Worm (Caenorhabditis elegans): ENCODE data around the gene citk-2.

citk-2 gene

ce11 chrII:4974448-4974951 is 24.8 kb upstream of the citk-2 start:
- TF ChIP-seq fkh-8 (tag; optimal IDR thresholded peaks at IDR 0.05) (no peak), lin-13 (GFP tag; optimal IDR thresholded peaks at IDR 0.05) (no peak), mdl-1 (tag; optimal IDR thresholded peaks at IDR 0.05) (no peak), nhr-20 (tag; optimal IDR thresholded peaks at IDR 0.05) (no peak), lin-14 (GFP tag; optimal IDR thresholded peaks at IDR 0.05) (no peak), C04F5.9 (tag; optimal IDR thresholded peaks at IDR 0.05) (no peak), ceh-63 (GFP tag; optimal IDR thresholded peaks at IDR 0.05) (no peak), nhr-85 (tag) (no peak), ztf-4 (tag; optimal IDR thresholded peaks at IDR 0.05) (no peak), unc-130 (tag; optimal IDR thresholded peaks at IDR 0.05) (no peak), lir-3 (tag; optimal IDR thresholded peaks at IDR 0.05; ENCODE audit: poor library complexity) (no peak), aly-2 (tag; optimal IDR thresholded peaks at IDR 0.05) (no peak), rnt-1 (tag; optimal IDR thresholded peaks at IDR 0.05) (no peak), zip-4 (GFP tag; optimal IDR thresholded peaks at IDR 0.05) (no peak), lin-39 (tag; optimal IDR thresholded peaks at IDR 0.05) (no peak), nhr-77 (tag; optimal IDR thresholded peaks at IDR 0.05) (no peak), sup-37 (GFP tag; optimal IDR thresholded peaks at IDR 0.05) (no peak)

- TF ChIP-seq isw-1 (GFP tag; IDR thresholded peaks at IDR 0.05) (no peak), snpc-4 (tag; optimal IDR thresholded peaks at IDR 0.05) (no peak), tlp-1 (tag; optimal IDR thresholded peaks at IDR 0.05) (no peak), lin-15B (tag; optimal IDR thresholded peaks at IDR 0.05) (no peak), C16A3.4 (tag; optimal IDR thresholded peaks at IDR 0.05) (no peak), sox-4 (tag; optimal IDR thresholded peaks at IDR 0.05) (no peak), Y116A8C.19 (tag; optimal IDR thresholded peaks at IDR 0.05; ENCODE audit: borderline replicate concordance) (no peak), pax-3 (tag; optimal IDR thresholded peaks at IDR 0.05) (no peak), ceh-63 (GFP tag; optimal IDR thresholded peaks at IDR 0.05) (no peak), pqm-1 (tag; optimal IDR thresholded peaks at IDR 0.05) (no peak), mef-2 (tag; optimal IDR thresholded peaks at IDR 0.05) (no peak), unc-86 (tag; optimal IDR thresholded peaks at IDR 0.05) (no peak)
Measured at ce11 chrII:4975311-4975710, 24.0 kb upstream of the citk-2 start.

- TF ChIP-seq nhr-85 (tag) (peak; percentile 66), nhr-237 (tag; optimal IDR thresholded peaks at IDR 0.05) (no peak), lin-14 (GFP tag; optimal IDR thresholded peaks at IDR 0.05) (peak; percentile 14), aly-2 (tag; optimal IDR thresholded peaks at IDR 0.05) (no peak), nhr-90 (tag; optimal IDR thresholded peaks at IDR 0.05; ENCODE audit: poor library complexity) (no peak), ces-1 (GFP tag; optimal IDR thresholded peaks at IDR 0.05) (no peak), efl-1 (optimal IDR thresholded peaks at IDR 0.05) (no peak), efl-1 (GFP tag; optimal IDR thresholded peaks at IDR 0.05 in 1 of 2) (peak in 1 of 2 experiments; percentile 64), xbp-1 (tag; optimal IDR thresholded peaks at IDR 0.05) (no peak), ztf-11 (tag; optimal IDR thresholded peaks at IDR 0.05) (peak in 1 of 2 experiments; percentile 87), tbx-2 (tag; optimal IDR thresholded peaks at IDR 0.05) (peak; percentile 58), skn-1 (tag; optimal IDR thresholded peaks at IDR 0.05) (no peak), lin-13 (GFP tag; optimal IDR thresholded peaks at IDR 0.05) (no peak), nhr-12 (tag; optimal IDR thresholded peaks at IDR 0.05) (no peak), C16A3.4 (tag; optimal IDR thresholded peaks at IDR 0.05) (no peak), blmp-1 (tag; optimal IDR thresholded peaks at IDR 0.05) (peak; percentile 11), ztf-4 (tag; optimal IDR thresholded peaks at IDR 0.05) (no peak)
Measured at ce11 chrII:4981682-4982404, 17.5 kb upstream of the citk-2 start.
